Fruit fly (Drosophila melanogaster) Kc167 (cell line): ENCODE measurements around the gene Cyp4ac3.

Source experiments
- Myc ChIP-seq: fragments of >200 bp; optimal IDR thresholded peaks from 2 replicates; lab custom pipeline; 2017; ENCODE audit warnings: missing external identifiers
- Sin3A ChIP-seq: fragments of >200 bp; optimal IDR thresholded peaks from 2 replicates; lab custom pipeline; 2018; ENCODE audit warnings: missing external identifiers
- h ChIP-seq: fragments of >200 bp; optimal IDR thresholded peaks from 3 replicates; lab custom pipeline; 2018; ENCODE audit warnings: missing external identifiers
- insv ChIP-seq: fragments of >200 bp; optimal IDR thresholded peaks from 3 replicates; lab custom pipeline; 2018; ENCODE audit warnings: missing external identifiers
- psq ChIP-seq: fragments of >200 bp; optimal IDR thresholded peaks from 2 replicates; lab custom pipeline; 2017; ENCODE audit warnings: missing external identifiers
- ttk ChIP-seq: sonication (Bioruptor generic); optimal IDR thresholded peaks from 2 replicates; lab custom pipeline; 2017; ENCODE audit warnings: missing external identifiers

The Cyp4ac3 gene

DNA sequence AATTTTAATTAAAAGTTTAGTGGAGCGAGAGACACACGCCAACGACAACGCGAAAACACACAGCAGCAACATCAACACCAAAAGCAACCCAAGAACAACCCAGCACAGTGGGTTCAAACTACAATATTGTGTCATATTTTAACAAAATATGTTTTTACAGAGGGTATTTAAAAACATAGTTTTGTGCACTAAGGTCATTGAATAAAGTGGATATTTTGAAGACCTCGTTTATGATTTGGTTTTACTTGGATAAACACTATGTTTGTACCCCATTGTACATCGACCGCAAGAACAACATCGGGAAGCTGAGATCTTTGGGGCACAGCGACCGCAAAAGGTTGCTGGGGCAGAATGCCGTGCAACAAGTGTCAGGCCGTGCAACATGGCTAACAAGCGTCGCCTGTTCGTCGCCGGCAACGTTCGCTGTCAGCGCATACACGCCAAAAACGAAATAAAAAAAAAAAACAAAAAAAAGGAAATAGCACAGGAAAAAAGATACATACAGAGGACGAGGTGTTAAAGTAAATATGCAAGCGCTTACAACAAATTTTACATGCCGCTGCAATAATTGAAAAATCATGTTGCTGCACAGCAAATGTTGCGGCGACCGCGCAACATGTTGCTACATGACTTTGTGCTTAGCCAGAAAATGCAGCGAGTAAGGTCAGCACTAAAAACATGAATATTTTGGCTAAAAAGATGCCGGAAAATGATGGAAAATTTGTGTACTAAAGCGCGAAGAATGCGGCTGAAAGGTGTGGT lies 6.9 kb upstream of the Cyp4ac3 start:
- TF ChIP-seq insv (lab: Kevin White, UChicago) (no peak), ttk (lab: Kevin White, UChicago) (no peak), h (lab: Kevin White, UChicago) (no peak), Myc (lab: Kevin White, UChicago) (no peak), psq (lab: Kevin White, UChicago) (no peak), Sin3A (lab: Kevin White, UChicago) (no peak)

DNA sequence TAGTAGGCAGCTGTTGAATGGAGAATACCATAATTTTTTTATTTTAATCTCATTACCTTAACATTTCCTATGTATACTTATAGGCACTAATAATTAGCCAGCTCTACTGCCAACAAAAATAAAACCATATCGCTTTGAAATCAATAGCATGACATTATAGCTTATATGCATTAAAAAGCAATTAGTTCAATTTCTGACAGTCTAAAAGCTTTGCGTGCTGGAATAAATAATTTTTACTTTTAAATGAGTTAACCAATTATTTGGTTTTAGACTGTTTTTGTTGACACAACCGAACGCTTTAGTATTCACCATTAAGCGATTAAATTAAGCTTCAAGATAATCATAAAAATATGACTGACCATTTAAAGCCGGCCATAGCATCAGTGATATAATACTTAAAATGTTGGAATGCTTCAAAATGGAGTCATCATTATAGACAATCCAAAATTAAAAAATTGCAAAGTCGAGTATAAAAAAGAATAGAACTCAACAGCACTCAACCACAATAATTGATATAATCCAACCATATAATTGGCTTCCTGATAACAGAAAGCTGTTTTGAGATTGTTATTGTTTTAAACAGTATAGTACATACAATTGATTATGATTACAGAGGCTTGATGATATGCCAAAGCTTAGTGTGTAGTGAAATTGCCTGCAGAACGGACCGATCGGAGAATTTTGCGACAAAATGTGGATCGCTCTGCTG lies 4.8 kb upstream of the Cyp4ac3 start, which contains the start of gene Cyp4ac1:
TSS of gene Cyp4ac1 (plus strand) at position 659 of the 709 bp plus-strand sequence.
- no peak for TF ChIP-seq Sin3A (lab: Kevin White, UChicago)
- no peak for TF ChIP-seq insv (lab: Kevin White, UChicago)
- TF ChIP-seq Myc (lab: Kevin White, UChicago): no peak
- no peak for TF ChIP-seq psq (lab: Kevin White, UChicago)
- TF ChIP-seq ttk (lab: Kevin White, UChicago): no peak
- TF ChIP-seq h (lab: Kevin White, UChicago): no peak

DNA sequence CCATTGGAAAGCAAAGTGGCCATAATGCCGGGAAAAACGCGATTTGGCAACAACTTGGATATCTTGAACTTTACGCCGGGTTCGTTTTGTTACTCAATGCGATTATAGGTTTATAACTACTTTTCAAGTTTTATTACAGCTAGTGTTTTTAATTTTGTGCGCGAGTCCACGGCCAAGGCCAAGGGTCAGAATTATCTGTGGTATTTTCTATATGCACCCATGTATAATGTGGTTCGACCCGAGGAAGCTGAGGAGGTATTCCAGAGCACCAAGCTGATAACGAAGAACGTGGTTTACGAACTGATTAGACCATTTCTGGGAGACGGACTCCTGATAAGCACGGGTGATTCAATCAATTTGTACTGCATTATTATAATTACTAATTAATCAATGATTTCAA lies 4.1 kb upstream of the Cyp4ac3 start:
- TF ChIP-seq Sin3A (lab: Kevin White, UChicago) (no peak), h (lab: Kevin White, UChicago) (no peak), Myc (lab: Kevin White, UChicago) (no peak), psq (lab: Kevin White, UChicago) (no peak), insv (lab: Kevin White, UChicago) (no peak), ttk (lab: Kevin White, UChicago) (no peak)

DNA sequence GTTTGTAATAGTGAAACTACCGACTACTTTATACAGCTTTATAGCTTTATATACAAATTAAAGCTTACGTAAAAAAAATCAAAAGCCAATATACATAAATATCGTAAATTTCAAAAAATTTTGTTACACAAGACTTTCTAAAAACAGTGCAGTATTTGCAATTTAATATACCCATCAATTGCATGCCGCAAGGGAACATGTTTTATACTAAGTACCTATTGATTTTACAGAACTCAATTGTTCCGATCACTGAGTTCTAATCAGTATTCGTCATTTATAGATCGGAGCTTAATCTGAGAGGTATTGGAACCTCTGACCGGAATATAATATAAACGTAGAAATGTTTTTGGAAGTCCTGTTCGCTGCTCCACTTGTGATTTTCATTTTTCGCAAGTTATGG lies 2.2 kb upstream of the Cyp4ac3 start, which contains the start of gene Cyp4ac2:
TSS of gene Cyp4ac2 (plus strand) at position 301 of the 400 bp plus-strand sequence.
- TF ChIP-seq Sin3A (lab: Kevin White, UChicago): no peak
- TF ChIP-seq h (lab: Kevin White, UChicago): no peak

DNA sequence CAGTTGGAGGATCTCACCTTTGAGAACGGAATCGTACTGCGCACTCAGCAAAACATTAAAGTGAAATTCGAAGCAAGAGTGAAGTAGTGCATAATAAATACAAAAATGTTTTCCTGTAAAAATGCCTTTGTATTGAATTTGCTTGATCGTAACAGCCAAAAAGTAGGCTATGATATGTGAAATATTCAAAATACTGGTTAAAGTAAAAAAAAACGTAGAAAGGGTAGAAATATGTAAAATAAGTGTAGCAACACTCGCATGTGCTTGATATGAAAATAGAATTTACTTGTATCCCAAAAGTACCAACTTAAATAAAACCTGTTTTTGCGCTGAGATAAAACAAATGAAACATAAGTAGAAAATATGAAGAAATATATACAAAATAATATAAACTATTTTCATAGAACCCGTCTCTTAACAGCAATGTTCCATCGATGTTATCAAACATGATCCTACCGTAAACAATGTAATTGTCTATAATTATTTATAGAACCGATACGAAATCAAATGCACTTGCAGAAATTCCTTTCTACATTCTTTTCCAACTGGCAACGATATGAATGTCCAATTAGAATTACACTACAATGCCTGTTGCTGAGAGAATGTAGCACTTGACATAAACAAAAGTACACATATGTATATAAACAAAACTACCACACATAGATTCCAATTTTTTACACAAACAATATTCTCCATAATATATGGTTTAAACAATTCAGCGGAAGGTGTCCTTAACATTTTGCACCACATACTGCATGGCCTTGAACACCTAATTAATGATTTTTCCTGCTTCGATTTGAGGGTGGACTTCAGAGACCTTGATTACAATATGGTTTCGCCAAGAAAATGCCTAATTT lies 2.1 kb downstream of the Cyp4ac3 start:
- no peak for TF ChIP-seq insv (lab: Kevin White, UChicago)

DNA sequence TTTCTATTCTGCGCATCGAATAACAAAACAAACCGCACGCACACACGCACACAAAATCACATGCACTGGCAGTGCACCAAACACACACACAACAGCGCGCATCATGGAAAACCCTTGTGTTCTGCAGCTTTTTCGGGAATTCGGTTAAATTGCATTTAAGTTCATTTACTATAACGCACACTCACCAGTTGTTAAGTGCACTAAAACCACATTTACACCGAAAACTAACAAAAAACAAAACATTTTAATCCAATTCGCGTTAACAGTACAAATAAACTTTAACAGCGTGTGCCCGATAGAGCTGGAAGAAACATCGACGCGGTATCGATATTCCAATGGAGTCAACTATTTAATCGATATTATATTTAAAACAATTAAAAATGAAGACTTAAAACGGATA lies 2.8 kb downstream of the Cyp4ac3 start, which contains the start of gene tkv:
TSS of gene tkv (minus strand) at position 304 of the 400 bp plus-strand sequence.
- TF ChIP-seq psq (lab: Kevin White, UChicago): no peak
- no peak for TF ChIP-seq Sin3A (lab: Kevin White, UChicago)
- no peak for TF ChIP-seq ttk (lab: Kevin White, UChicago)
- TF ChIP-seq h (lab: Kevin White, UChicago): no peak
- TF ChIP-seq Myc (lab: Kevin White, UChicago): no peak
- TF ChIP-seq insv (lab: Kevin White, UChicago): no peak

DNA sequence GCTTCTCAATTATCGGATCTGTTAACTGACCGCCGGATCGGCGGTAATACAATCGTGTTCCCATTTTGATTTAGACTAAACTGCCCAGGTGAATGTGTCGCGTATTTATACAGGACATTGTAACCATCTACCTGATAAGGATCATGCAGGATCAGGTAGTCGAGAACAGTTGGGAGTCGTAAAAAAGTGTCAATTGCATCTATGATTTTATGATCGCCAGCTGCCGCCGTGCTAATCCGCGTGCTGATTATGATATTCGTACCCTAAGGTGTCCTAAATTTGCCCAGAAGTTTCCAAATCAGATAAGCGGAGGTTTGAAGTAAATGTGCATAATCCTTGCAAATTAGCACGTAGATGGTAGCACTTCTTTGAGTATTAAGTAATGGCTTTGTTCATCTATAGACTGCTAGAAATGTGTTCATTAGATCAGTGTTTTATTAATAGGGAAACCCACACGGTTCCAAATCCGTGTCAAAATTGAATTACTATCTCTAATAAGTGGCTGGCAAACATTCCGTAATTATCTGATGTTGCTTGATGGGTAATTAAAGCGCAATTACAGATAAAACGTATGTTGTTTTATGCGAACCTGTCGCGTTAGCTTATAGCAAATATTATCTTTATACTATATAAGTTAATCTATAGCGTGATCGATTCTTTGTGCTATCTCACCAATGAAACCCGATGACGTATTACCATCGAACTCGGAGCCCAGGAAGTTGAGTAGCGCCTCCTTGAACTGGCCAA lies 9.1 kb downstream of the Cyp4ac3 start:
- TF ChIP-seq insv (lab: Kevin White, UChicago): no peak
- no peak for TF ChIP-seq Sin3A (lab: Kevin White, UChicago)
- no peak for TF ChIP-seq psq (lab: Kevin White, UChicago)
- no peak for TF ChIP-seq ttk (lab: Kevin White, UChicago)
- no peak for TF ChIP-seq h (lab: Kevin White, UChicago)
- TF ChIP-seq Myc (lab: Kevin White, UChicago): no peak

DNA sequence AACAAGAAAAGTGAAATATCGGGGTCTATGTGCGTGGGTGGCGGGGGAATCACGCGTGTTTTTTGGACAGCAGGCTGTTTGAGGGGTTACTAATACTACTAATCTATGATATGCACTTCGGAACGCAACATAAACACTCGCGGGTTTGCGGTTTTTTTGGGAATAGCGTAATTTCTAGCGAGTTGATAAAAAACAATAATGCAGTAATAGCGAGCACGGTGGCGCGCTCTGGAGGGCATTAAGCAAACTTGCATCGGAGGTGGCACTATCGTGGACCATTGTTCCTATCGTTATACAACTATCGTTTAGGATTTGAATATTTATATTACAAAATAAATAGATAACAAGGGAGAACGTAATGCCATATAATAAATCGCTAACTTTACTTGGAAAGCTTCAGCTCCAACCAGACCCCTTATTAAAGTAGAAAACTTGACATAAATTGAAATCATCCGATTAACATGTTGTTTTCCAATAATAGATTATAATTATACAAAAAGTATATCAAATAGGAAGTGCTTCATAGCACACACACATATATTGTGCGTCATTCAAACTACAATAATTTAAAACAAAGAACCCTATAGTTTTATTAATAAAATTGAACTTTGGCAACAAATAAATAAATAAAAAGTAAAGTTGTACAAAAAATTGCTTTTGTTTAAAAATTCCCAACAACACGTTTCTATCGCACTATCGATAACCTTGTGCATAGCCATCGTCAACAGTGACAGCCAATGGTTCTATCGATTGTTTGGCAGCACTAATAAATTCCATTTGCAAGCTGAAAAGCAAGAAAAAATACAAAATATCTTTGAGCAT lies 10.2 kb downstream of the Cyp4ac3 start, which contains the start of the genes Nin and Bub1:
TSS of gene Nin (minus strand) at position 240 of the 822 bp plus-strand sequence.
TSS of gene Bub1 (plus strand) at position 557 of the 822 bp plus-strand sequence.
- TF ChIP-seq psq (lab: Kevin White, UChicago) (no peak), h (lab: Kevin White, UChicago) (no peak), insv (lab: Kevin White, UChicago) (no peak), Sin3A (lab: Kevin White, UChicago) (no peak), ttk (lab: Kevin White, UChicago) (no peak), Myc (lab: Kevin White, UChicago) (no peak)

DNA sequence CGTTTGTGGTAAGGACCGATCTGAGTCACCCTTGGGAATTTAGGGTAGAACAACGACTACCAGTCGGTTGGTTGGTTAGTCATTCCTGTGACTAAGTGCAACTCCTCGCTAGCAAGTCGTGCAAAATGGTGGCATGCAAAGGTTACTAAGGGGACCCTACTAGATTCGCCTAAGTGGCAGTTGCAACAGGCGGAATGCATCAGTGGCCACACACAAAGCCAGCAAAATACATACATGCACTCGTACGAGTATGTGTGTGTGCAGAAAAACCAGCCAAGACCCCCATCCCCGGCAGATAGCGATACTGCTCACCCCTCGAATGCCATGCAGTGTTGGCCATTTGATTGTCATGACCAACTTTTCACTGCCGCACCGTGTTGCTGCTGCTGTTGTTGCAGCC lies 16.5 kb downstream of the Cyp4ac3 start:
- no peak for TF ChIP-seq Sin3A (lab: Kevin White, UChicago)
- TF ChIP-seq psq (lab: Kevin White, UChicago): no peak

DNA sequence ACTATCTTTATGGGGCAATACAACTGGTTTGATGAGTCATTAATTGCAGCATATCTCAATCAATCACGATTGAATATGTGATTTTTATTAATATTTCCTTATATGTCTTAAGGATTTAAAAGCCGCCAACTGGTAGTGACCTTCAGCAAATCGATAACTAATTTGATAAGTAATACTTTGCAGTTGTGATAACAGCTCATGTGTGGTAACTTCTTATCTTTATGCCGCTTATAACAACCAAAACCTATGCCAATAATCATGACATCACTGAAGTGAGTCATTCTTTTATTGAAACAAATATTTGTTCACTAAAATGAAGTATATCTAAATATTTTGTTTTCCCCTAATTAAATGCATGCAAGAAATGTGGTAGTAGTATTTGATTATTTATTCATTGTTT lies 17.6 kb downstream of the Cyp4ac3 start:
- TF ChIP-seq ttk (lab: Kevin White, UChicago) (no peak), h (lab: Kevin White, UChicago) (no peak), Myc (lab: Kevin White, UChicago) (no peak), Sin3A (lab: Kevin White, UChicago) (no peak), insv (lab: Kevin White, UChicago) (no peak), psq (lab: Kevin White, UChicago) (no peak)
